Worm (Caenorhabditis elegans) whole organism, L4 larva: ENCODE data around the gene islo-1.

Experiments used
- F37D6.2 ChIP-seq: sonication (generic microtip); optimal IDR thresholded peaks from 2 replicates; lab custom pipeline; 2016; ENCODE audit warnings: mild to moderate bottlenecking, missing genetic modification characterization, missing compliant biosample characterization
- R02D3.7 ChIP-seq: fragments of 150-350 bp; sonication (generic microtip); optimal IDR thresholded peaks from 3 replicates; lab custom pipeline; 2014; ENCODE audit warnings: missing biosample characterization, missing genetic modification characterization
- T20F7.1 ChIP-seq: fragments of 200-800 bp; sonication (Bioruptor generic); optimal IDR thresholded peaks from 2 replicates; lab custom pipeline; 2018; ENCODE audit warnings: mild to moderate bottlenecking, missing genetic modification characterization, missing compliant biosample characterization
- T26A8.4 ChIP-seq: fragments of 200-800 bp; sonication (Bioruptor generic); IDR thresholded peaks from 2 replicates; pipeline ENCODE4 v1.3.6; 2022; ENCODE audit warnings: missing genetic modification characterization, missing compliant biosample characterization
- aha-1 ChIP-seq: fragments of 150-350 bp; peaks from one replicate; lab custom pipeline; 2014; ENCODE audit warnings: missing biosample characterization, missing genetic modification characterization
- ama-1 ChIP-seq: fragments of 150-350 bp; optimal IDR thresholded peaks from 2 replicates; lab custom pipeline; 2014; ENCODE audit warnings: inconsistent platforms, mixed read lengths
- attf-4 ChIP-seq: sonication (generic microtip); optimal IDR thresholded peaks from 3 replicates; lab custom pipeline; 2017; ENCODE audit warnings: missing biosample characterization, missing genetic modification characterization
- ceh-44 ChIP-seq: fragments of 200-800 bp; sonication (Bioruptor generic); IDR thresholded peaks from 2 replicates; pipeline ENCODE4 v1.3.6; 2022; ENCODE audit warnings: missing genetic modification reagents, missing genetic modification characterization, missing compliant biosample characterization
- ceh-62 ChIP-seq: sonication (generic microtip); optimal IDR thresholded peaks from 2 replicates; lab custom pipeline; 2017; ENCODE audit warnings: missing biosample characterization, missing genetic modification characterization
- daf-16 ChIP-seq, 3 experiments: sonication (generic microtip); optimal IDR thresholded peaks; 2 replicates each; lab custom pipeline; 2016 to 2017; ENCODE audit warnings: missing genetic modification characterization in 3 of 3, missing genetic modification reagents in 3 of 3, mild to moderate bottlenecking in 2 of 3, missing compliant biosample characterization in 2 of 3, missing biosample characterization in 1 of 3, moderate library complexity in 1 of 3
- dmd-6 ChIP-seq: fragments of 200-800 bp; sonication (Bioruptor generic); IDR thresholded peaks from 2 replicates; pipeline ENCODE4 v1.3.6; 2022; ENCODE audit warnings: missing genetic modification reagents, missing genetic modification characterization, missing compliant biosample characterization
- dmd-9 ChIP-seq: fragments of 200-800 bp; sonication (Bioruptor generic); IDR thresholded peaks from 2 replicates; pipeline ENCODE4 v1.3.6; 2022; ENCODE audit warnings: missing genetic modification reagents, missing genetic modification characterization, missing compliant biosample characterization
- dpl-1 ChIP-seq: fragments of 150-350 bp; optimal IDR thresholded peaks from 2 replicates; lab custom pipeline; 2014; ENCODE audit warnings: missing biosample characterization, missing genetic modification reagents, missing genetic modification characterization
- dve-1 ChIP-seq: sonication (generic microtip); optimal IDR thresholded peaks from 2 replicates; lab custom pipeline; 2017; ENCODE audit warnings: antibody characterized with exemption, mild to moderate bottlenecking, missing genetic modification characterization, missing compliant biosample characterization; ENCODE audit not compliant: insufficient read depth
- hlh-11 ChIP-seq: fragments of 200-800 bp; sonication (Bioruptor generic); optimal IDR thresholded peaks from 2 replicates; lab custom pipeline; 2018; ENCODE audit warnings: mild to moderate bottlenecking, missing genetic modification characterization, missing compliant biosample characterization
- hlh-30 ChIP-seq: sonication (generic microtip); optimal IDR thresholded peaks from 2 replicates; lab custom pipeline; 2017; ENCODE audit warnings: antibody characterized with exemption, mild to moderate bottlenecking, missing genetic modification characterization, missing compliant biosample characterization; ENCODE audit not compliant: insufficient read depth
- hmg-1.1 ChIP-seq: fragments of 200-800 bp; sonication (Bioruptor generic); IDR thresholded peaks from 2 replicates; pipeline ENCODE4 v1.3.6; 2022; ENCODE audit warnings: missing genetic modification reagents, missing genetic modification characterization, missing compliant biosample characterization
- lin-1 ChIP-seq: fragments of 200-800 bp; sonication (Bioruptor generic); IDR thresholded peaks from 2 replicates; pipeline ENCODE4 v1.3.6; 2022; ENCODE audit warnings: missing genetic modification reagents, missing genetic modification characterization, missing compliant biosample characterization
- lin-13 ChIP-seq: fragments of 150-350 bp; optimal IDR thresholded peaks from 2 replicates; lab custom pipeline; 2014; ENCODE audit warnings: missing biosample characterization, missing genetic modification reagents, missing genetic modification characterization
- lin-15B ChIP-seq: fragments of 150-350 bp; sonication (generic microtip); optimal IDR thresholded peaks from 3 replicates; lab custom pipeline; 2014; ENCODE audit warnings: missing biosample characterization, missing genetic modification characterization
- lin-38 ChIP-seq: fragments of 200-800 bp; sonication (Bioruptor generic); IDR thresholded peaks from 2 replicates; pipeline ENCODE4 v1.3.6; 2022; ENCODE audit warnings: missing genetic modification reagents, missing genetic modification characterization, missing compliant biosample characterization
- lsy-2 ChIP-seq, 2 experiments: fragments of 150-350 bp in 1 of 2; sonication (generic microtip) in 1 of 2; optimal IDR thresholded peaks; 2 replicates each; lab custom pipeline; 2014 to 2017; ENCODE audit warnings: missing biosample characterization in 2 of 2, missing genetic modification characterization in 2 of 2
- madf-9 ChIP-seq: fragments of 200-800 bp; sonication (Bioruptor generic); conservative IDR thresholded peaks from 2 replicates; pipeline ENCODE4 v1.3.6; 2022; ENCODE audit warnings: missing genetic modification reagents, missing genetic modification characterization, missing compliant biosample characterization
- mdl-1 ChIP-seq, 2 experiments: fragments of 150-350 bp in 1 of 2; sonication (generic microtip) in 1 of 2; optimal IDR thresholded peaks; 2 replicates each; lab custom pipeline; 2014 to 2017; ENCODE audit warnings: missing biosample characterization in 2 of 2, missing genetic modification characterization in 2 of 2
- mdt-29 ChIP-seq: fragments of 200-800 bp; sonication (Bioruptor generic); IDR thresholded peaks from 2 replicates; pipeline ENCODE4 v1.3.6; 2022; ENCODE audit warnings: missing genetic modification reagents, missing genetic modification characterization, missing compliant biosample characterization
- mep-1 ChIP-seq: fragments of 150-350 bp; sonication (generic microtip); optimal IDR thresholded peaks from 3 replicates; lab custom pipeline; 2014; ENCODE audit warnings: missing biosample characterization, missing genetic modification characterization
- mes-2 ChIP-seq: sonication (generic microtip); optimal IDR thresholded peaks from 2 replicates; lab custom pipeline; 2016; ENCODE audit warnings: missing genotype, mild to moderate bottlenecking, missing genetic modification characterization, missing compliant biosample characterization; ENCODE audit not compliant: poor library complexity, severe bottlenecking
- mxl-3 ChIP-seq: fragments of 200-800 bp; sonication (Bioruptor generic); optimal IDR thresholded peaks from 2 replicates; lab custom pipeline; 2018; ENCODE audit warnings: mild to moderate bottlenecking, missing genetic modification characterization, missing compliant biosample characterization
- nhr-10 ChIP-seq: fragments of 150-350 bp; optimal IDR thresholded peaks from 2 replicates; lab custom pipeline; 2014; ENCODE audit warnings: missing biosample characterization, missing genetic modification characterization
- nhr-102 ChIP-seq: sonication (generic microtip); optimal IDR thresholded peaks from 2 replicates; lab custom pipeline; 2016; ENCODE audit warnings: mild to moderate bottlenecking, missing genetic modification characterization, moderate library complexity, missing compliant biosample characterization
- nhr-28 ChIP-seq: fragments of 150-350 bp; optimal IDR thresholded peaks from 2 replicates; lab custom pipeline; 2014; ENCODE audit warnings: missing biosample characterization, missing genetic modification characterization
- nhr-48 ChIP-seq: sonication (generic microtip); optimal IDR thresholded peaks from 2 replicates; lab custom pipeline; 2016; ENCODE audit warnings: mild to moderate bottlenecking, missing genetic modification characterization, missing compliant biosample characterization
- nhr-6 ChIP-seq: fragments of 150-350 bp; optimal IDR thresholded peaks from 2 replicates; lab custom pipeline; 2014; ENCODE audit warnings: missing biosample characterization, missing genetic modification characterization
- pha-4 ChIP-seq, 2 experiments: fragments of 150-350 bp in 1 of 2; fragments of 200-800 bp in 1 of 2; sonication (Bioruptor generic) in 1 of 2; IDR thresholded peaks in 1 of 2; optimal IDR thresholded peaks in 1 of 2; 2 replicates each; pipeline versions ENCODE4 v1.3.6 to Lab custom; 2014 to 2022; ENCODE audit warnings: missing genetic modification characterization in 2 of 2, missing genetic modification reagents in 2 of 2, missing biosample characterization in 1 of 2, missing compliant biosample characterization in 1 of 2
- php-3 ChIP-seq: fragments of 200-800 bp; sonication (Bioruptor generic); IDR thresholded peaks from 2 replicates; pipeline ENCODE4 v1.3.6; 2022; ENCODE audit warnings: missing genetic modification reagents, missing genetic modification characterization, missing compliant biosample characterization
- pqm-1 ChIP-seq: sonication (generic microtip); optimal IDR thresholded peaks from 2 replicates; lab custom pipeline; 2017; ENCODE audit warnings: missing biosample characterization, missing genetic modification characterization
- snpc-4 ChIP-seq: fragments of 150-350 bp; optimal IDR thresholded peaks from 2 replicates; lab custom pipeline; 2014; ENCODE audit warnings: missing biosample characterization, missing genetic modification characterization
- spr-1 ChIP-seq: sonication (generic microtip); optimal IDR thresholded peaks from 2 replicates; lab custom pipeline; 2016; ENCODE audit warnings: mild to moderate bottlenecking, missing genetic modification characterization, missing compliant biosample characterization
- tag-97 ChIP-seq: fragments of 200-800 bp; sonication (Bioruptor generic); IDR thresholded peaks from 2 replicates; pipeline ENCODE4 v1.3.6; 2022; ENCODE audit warnings: missing genetic modification characterization, missing compliant biosample characterization
- unc-62 ChIP-seq, 3 experiments: fragments of 150-350 bp in 1 of 3; sonication (generic microtip); optimal IDR thresholded peaks in 2 of 3; peaks in 1 of 3; 1 replicate in 1 of 3; 2 replicates in 2 of 3; lab custom pipeline; 2014 to 2017; ENCODE audit warnings: missing biosample characterization in 3 of 3, missing genetic modification characterization in 3 of 3, missing genetic modification reagents in 3 of 3, missing genotype in 1 of 3
- zfp-2 ChIP-seq: sonication (generic microtip); optimal IDR thresholded peaks from 2 replicates; lab custom pipeline; 2016; ENCODE audit warnings: mild to moderate bottlenecking, missing genetic modification characterization, missing compliant biosample characterization
- ztf-7 ChIP-seq: fragments of 150-350 bp; optimal IDR thresholded peaks from 2 replicates; lab custom pipeline; 2014; ENCODE audit warnings: missing biosample characterization, missing genetic modification characterization

islo-1 gene

DNA sequence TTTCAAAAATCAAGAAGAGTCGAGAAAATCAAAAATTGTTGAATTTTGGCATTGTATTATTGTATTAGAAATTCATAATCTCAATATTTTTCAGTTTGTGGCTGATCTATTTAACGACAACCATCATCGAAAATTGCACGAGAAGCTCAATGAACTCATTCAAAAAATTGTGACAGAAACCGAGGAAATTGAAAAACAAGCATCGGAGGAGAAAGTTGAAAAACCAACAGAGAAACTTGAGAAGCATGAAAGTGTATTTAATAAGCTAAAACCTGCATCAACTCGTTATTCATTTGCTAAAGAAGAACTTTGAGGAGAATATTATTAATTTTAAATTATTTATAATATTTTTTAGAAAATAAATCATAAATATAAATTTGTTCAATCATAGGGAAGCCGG is 9.3 kb upstream of the islo-1 start, which contains the start of gene ceph-41 (continued):
- TF ChIP-seq aha-1 = no peak
- no peak for TF ChIP-seq lin-15B (tag; lab: Kevin White, UChicago)
- no peak for TF ChIP-seq mdt-29 (GFP tag; lab: Robert Waterston, UW)

DNA sequence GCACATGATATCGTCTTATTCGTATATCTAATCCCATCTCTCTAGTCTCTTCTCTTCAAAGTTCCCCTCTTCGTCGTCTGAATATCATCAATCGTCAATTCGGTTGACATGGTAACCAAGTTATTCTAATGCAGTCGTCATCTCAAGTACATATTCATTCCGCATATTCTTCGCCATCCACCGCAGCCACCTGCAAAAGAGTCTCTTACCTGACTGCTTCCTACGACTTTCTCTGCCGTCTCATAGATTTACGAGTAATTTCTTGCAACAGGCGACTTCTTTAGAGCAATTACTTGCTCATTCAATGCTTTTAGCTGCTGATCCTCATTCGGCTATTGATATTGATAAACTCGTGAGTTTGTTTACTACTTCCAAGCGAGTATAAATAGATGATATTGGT is 8.8 kb upstream of the islo-1 start:
- no peak for TF ChIP-seq attf-4
- TF ChIP-seq unc-62 (GFP tag; optimal IDR thresholded peaks at IDR 0.05 in 1 of 2; lab: Kevin White, UChicago) = no peak
- TF ChIP-seq unc-62 (tag; optimal IDR thresholded peaks at IDR 0.05; lab: Kevin White, UChicago) = no peak
- no peak for TF ChIP-seq F37D6.2
- TF ChIP-seq, all 104 proteins: peak for 0

DNA sequence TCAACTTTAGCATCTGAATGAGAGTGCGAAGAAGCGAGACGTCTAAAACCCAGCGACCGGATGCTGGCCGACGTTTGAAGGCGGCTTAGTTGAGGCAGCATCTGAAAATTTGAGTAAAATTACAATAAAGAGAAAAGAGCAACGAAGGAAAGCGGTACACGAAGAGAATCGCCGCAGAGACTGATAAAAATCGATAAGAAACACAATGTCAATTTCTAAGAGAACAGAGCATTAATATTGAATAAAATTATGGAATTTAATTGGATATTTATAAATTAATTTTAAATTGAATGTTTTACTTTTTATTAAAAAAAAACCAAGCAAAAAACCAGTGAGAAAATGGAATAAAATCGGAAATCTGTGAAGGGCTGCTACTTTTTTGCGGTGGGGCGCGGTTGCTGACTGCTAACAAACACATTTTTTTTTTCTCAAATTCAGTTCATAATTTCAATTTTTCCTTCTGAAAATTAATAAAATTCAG is 6.0 kb upstream of the islo-1 start, which contains the start of the genes ndub-11 and moc-3:
Gene ndub-11 (minus strand): TSS at position 101 of the 481 bp plus-strand sequence.
Gene moc-3 (plus strand): TSS at position 431 of the 481 bp plus-strand sequence.
- peak; percentile 13 for TF ChIP-seq aha-1
- peak; percentile 73 for TF ChIP-seq lin-38 (GFP tag; lab: Robert Waterston, UW)
- no peak for TF ChIP-seq lsy-2 (tag; optimal IDR thresholded peaks at IDR 0.05; lab: Kevin White, UChicago)
- TF ChIP-seq mes-2 (tag; lab: Kevin White, UChicago) = peak; percentile 26
- TF ChIP-seq, all 104 proteins: peak for 3

DNA sequence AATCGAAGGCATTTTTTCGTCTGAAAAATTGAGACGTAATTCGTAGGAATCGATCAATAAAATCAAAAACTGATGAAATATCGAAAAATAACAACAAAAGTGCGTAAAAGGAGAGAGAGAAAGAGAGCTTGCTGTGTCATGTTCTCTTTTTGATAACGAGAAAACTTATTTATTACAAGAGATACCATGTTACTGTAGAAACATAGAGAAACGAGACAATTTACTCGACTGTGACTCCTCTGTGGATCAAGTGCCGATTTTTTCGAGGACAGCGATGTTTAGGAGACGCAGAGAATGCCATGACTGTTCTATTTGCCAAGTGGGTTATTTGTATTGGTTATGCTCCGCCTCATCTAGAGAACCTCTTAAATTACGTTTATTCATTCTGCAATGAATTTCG is 2.7 kb upstream of the islo-1 start, which contains the start of gene sph-1:
Gene sph-1 (minus strand): TSS at position 23 of the 400 bp plus-strand sequence.
- 0 out of 2 replicates have a peak, but pooled peaks have one; percentile 25 for TF ChIP-seq php-3 (GFP tag; lab: Robert Waterston, UW)
- TF ChIP-seq nhr-28 (tag; lab: Kevin White, UChicago) = peak; percentile 52
- peak; percentile 76 for TF ChIP-seq hlh-30 (tag; lab: Kevin White, UChicago)
- peak; percentile 63 for TF ChIP-seq pqm-1 (tag; lab: Kevin White, UChicago)
- no peak for TF ChIP-seq snpc-4 (tag; lab: Kevin White, UChicago)
- peak; percentile 52 for TF ChIP-seq mes-2 (tag; lab: Kevin White, UChicago)
- TF ChIP-seq lsy-2 (tag; optimal IDR thresholded peaks at IDR 0.05; lab: Kevin White, UChicago) = peak in 1 of 2 experiments; percentile 65
- TF ChIP-seq lin-1 (GFP tag; lab: Robert Waterston, UW) = no peak
- peak; percentile 43 for TF ChIP-seq lin-38 (GFP tag; lab: Robert Waterston, UW)
- TF ChIP-seq dve-1 (tag; lab: Kevin White, UChicago) = peak; percentile 82
- TF ChIP-seq mdl-1 (tag; optimal IDR thresholded peaks at IDR 0.05; lab: Kevin White, UChicago) = peak in 1 of 2 experiments; percentile 39
- no peak for TF ChIP-seq ceh-62 (tag; lab: Kevin White, UChicago)
- TF ChIP-seq nhr-102 (tag; lab: Kevin White, UChicago) = peak; percentile 49
- TF ChIP-seq ceh-44 (GFP tag; lab: Robert Waterston, UW) = no peak
- TF ChIP-seq ztf-7 (tag; lab: Kevin White, UChicago) = peak; percentile 20
- peak; percentile 61 for TF ChIP-seq T20F7.1 (GFP tag; lab: Kevin White, UChicago)
- no peak for TF ChIP-seq T26A8.4 (GFP tag; lab: Robert Waterston, UW)
- no peak for TF ChIP-seq daf-16 (GFP tag; optimal IDR thresholded peaks at IDR 0.05; lab: Kevin White, UChicago)
- TF ChIP-seq daf-16 (tag; optimal IDR thresholded peaks at IDR 0.05; lab: Kevin White, UChicago) = peak; percentile 89
- TF ChIP-seq tag-97 (GFP tag; lab: Robert Waterston, UW) = no peak
- TF ChIP-seq nhr-6 (tag; lab: Kevin White, UChicago) = peak; percentile 31
- TF ChIP-seq spr-1 = no peak
- no peak for TF ChIP-seq zfp-2 (tag; lab: Kevin White, UChicago)
- no peak for TF ChIP-seq R02D3.7 (tag; lab: Kevin White, UChicago)
- peak; percentile 55 for TF ChIP-seq ama-1 (lab: Kevin White, UChicago)
- TF ChIP-seq hmg-1.1 (GFP tag; lab: Robert Waterston, UW) = peak; percentile 31; the same call in 1 of the 2 replicates
- peak; percentile 15 for TF ChIP-seq mxl-3 (GFP tag; lab: Kevin White, UChicago)
- no peak for TF ChIP-seq nhr-48 (tag; lab: Kevin White, UChicago)
- no peak for TF ChIP-seq madf-9 (GFP tag; lab: Robert Waterston, UW)
- TF ChIP-seq mep-1 (tag; lab: Kevin White, UChicago) = peak; percentile 75
- peak; percentile 50 for TF ChIP-seq nhr-10
- peak; percentile 45; the same call in 1 of the 2 replicates for TF ChIP-seq dmd-6 (GFP tag; lab: Robert Waterston, UW)
- TF ChIP-seq F37D6.2 = no peak
- no peak for TF ChIP-seq dmd-9
- TF ChIP-seq pha-4 (GFP tag; IDR thresholded peaks at IDR 0.05; lab: Robert Waterston, UW) = no peak; the same call in 1 of the 2 replicates
- peak; percentile 84 for TF ChIP-seq pha-4 (tag; optimal IDR thresholded peaks at IDR 0.05; lab: Kevin White, UChicago)
- peak; percentile 65 for TF ChIP-seq hlh-11 (tag; lab: Kevin White, UChicago)
- no peak for TF ChIP-seq dpl-1 (GFP tag; lab: Kevin White, UChicago)
- no peak for TF ChIP-seq lin-13 (GFP tag; lab: Kevin White, UChicago)
